Worm (Caenorhabditis elegans): ENCODE results near the gene K09D9.14.
A peak's percentile ranks its signal among the peaks of the same experiment; 100 is the strongest.
"Not testable (repeated sequence)": the region's sequence is repeated elsewhere in the genome, so short reads cannot be mapped to it uniquely, and the experiment has no call there.

DNA sequence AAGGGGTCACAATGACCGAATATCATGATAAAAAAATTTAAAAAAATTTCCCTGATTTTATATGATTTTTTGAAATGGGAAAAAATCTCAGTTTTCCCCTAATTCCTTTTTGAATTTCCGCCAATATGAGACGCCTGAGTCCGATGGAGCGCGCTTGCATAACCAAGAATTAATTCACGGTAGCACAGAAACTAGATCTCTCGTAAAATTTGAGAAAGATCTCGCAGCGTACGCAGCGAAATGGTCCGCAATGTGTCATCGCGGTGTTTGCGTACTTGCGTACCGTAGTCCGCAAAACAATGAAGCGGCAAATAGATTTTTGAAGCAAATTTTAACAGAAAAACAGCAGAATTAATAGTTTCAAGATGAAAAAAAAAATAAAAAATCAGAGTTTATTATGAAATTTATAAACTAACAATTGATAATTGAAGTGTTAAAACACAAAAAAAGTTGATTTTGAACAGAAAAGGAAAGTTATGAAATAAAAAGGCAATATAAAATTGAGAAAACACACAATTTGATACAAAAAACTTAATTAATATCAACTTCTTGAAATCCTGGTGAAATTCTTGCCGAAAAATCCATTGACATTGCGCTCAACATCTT is 42.0 kb upstream of the K09D9.14 start:
- not testable (repeated sequence) for TF ChIP-seq dpl-1 (GFP tag; optimal IDR thresholded peaks at IDR 0.05); T07F8.4 (tag; optimal IDR thresholded peaks at IDR 0.05); B0035.1 (tag; optimal IDR thresholded peaks at IDR 0.05)
- TF ChIP-seq D2030.7 (GFP tag; IDR thresholded peaks at IDR 0.05) = peak; percentile 72; the same call in 1 of the 2 replicates
- TF ChIP-seq Y67H2A.10 (GFP tag; conservative IDR thresholded peaks at IDR 0.05) = 0 out of 2 replicates have a peak, but pooled peaks have one; percentile 30

Measured in whole organism, young adult.